Worm (Caenorhabditis elegans): ENCODE results near the gene hot-4.

- TF ChIP-seq unc-62 (GFP tag; optimal IDR thresholded peaks at IDR 0.05) = no peak
- TF ChIP-seq ztf-3 (GFP tag; optimal IDR thresholded peaks at IDR 0.05) = no peak
- TF ChIP-seq lsl-1 (GFP tag; optimal IDR thresholded peaks at IDR 0.05) = no peak
- TF ChIP-seq pha-4 (tag; optimal IDR thresholded peaks at IDR 0.05) = no peak
- TF ChIP-seq lin-35 (GFP tag; optimal IDR thresholded peaks at IDR 0.05) = no peak
- no peak for TF ChIP-seq B0336.3 (GFP tag; IDR thresholded peaks at IDR 0.05)
- no peak for TF ChIP-seq die-1 (tag; optimal IDR thresholded peaks at IDR 0.05)
- TF ChIP-seq dpl-1 (GFP tag; optimal IDR thresholded peaks at IDR 0.05) = no peak
- TF ChIP-seq Y79H2A.3 (GFP tag; conservative IDR thresholded peaks at IDR 0.05) = no peak
- no peak for TF ChIP-seq K11D2.4 (GFP tag; IDR thresholded peaks at IDR 0.05)
Observed at ce11 chrIII:6207046-6207445, 10.2 kb upstream of the hot-4 start.

Measured in whole organism, young adult.